Worm (Caenorhabditis elegans) whole organism, L3 larva: ENCODE measurements around the gene clec-52.

Experiments
- aly-2 ChIP-seq: fragments of 150-350 bp; optimal IDR thresholded peaks from 2 replicates; lab custom pipeline; 2014; ENCODE audit warnings: missing biosample characterization, missing genetic modification characterization
- ama-1 ChIP-seq: fragments of 150-350 bp; optimal IDR thresholded peaks from 2 replicates; lab custom pipeline; 2018
- ceh-9 ChIP-seq: sonication (generic microtip); optimal IDR thresholded peaks from 2 replicates; lab custom pipeline; 2018; ENCODE audit warnings: missing biosample characterization, missing genetic modification characterization
- egl-27 ChIP-seq: sonication (generic microtip); optimal IDR thresholded peaks from 4 replicates; lab custom pipeline; 2017; ENCODE audit warnings: missing biosample characterization, missing genetic modification reagents, missing genetic modification characterization
- elt-1 ChIP-seq: fragments of 150-350 bp; optimal IDR thresholded peaks from 2 replicates; lab custom pipeline; 2014; ENCODE audit warnings: missing biosample characterization, missing genetic modification characterization
- fos-1 ChIP-seq: fragments of 150-350 bp; optimal IDR thresholded peaks from 2 replicates; lab custom pipeline; 2014; ENCODE audit warnings: missing biosample characterization, missing genetic modification characterization
- lin-15B ChIP-seq: fragments of 150-350 bp; optimal IDR thresholded peaks from 2 replicates; lab custom pipeline; 2014; ENCODE audit warnings: missing biosample characterization, missing genetic modification characterization
- mdl-1 ChIP-seq: fragments of 150-350 bp; optimal IDR thresholded peaks from 2 replicates; lab custom pipeline; 2014; ENCODE audit warnings: missing biosample characterization, missing genetic modification characterization
- nhr-12 ChIP-seq: fragments of 150-350 bp; optimal IDR thresholded peaks from 2 replicates; lab custom pipeline; 2014; ENCODE audit warnings: missing biosample characterization, missing genetic modification characterization
- nhr-76 ChIP-seq: fragments of 150-350 bp; sonication (generic microtip); optimal IDR thresholded peaks from 5 replicates; lab custom pipeline; 2014; ENCODE audit warnings: missing biosample characterization, missing genetic modification characterization
- nhr-77 ChIP-seq: fragments of 150-350 bp; optimal IDR thresholded peaks from 2 replicates; lab custom pipeline; 2014; ENCODE audit warnings: missing biosample characterization, missing genetic modification characterization
- pha-4 ChIP-seq: fragments of 150-350 bp; optimal IDR thresholded peaks from 2 replicates; lab custom pipeline; 2014; ENCODE audit warnings: missing biosample characterization, missing genetic modification reagents, missing genetic modification characterization
- unc-39 ChIP-seq: sonication (generic microtip); optimal IDR thresholded peaks from 4 replicates; lab custom pipeline; 2017; ENCODE audit warnings: missing biosample characterization, missing genetic modification characterization
- unc-62 ChIP-seq: fragments of 150-350 bp; sonication (generic microtip); optimal IDR thresholded peaks from 4 replicates; lab custom pipeline; 2014; ENCODE audit warnings: missing biosample characterization, missing genetic modification reagents, missing genetic modification characterization

- TF ChIP-seq aly-2 (tag; lab: Kevin White, UChicago) (no peak), fos-1 (no peak), elt-1 (no peak), nhr-76 (tag; lab: Kevin White, UChicago) (no peak), ceh-9 (tag; lab: Kevin White, UChicago) (no peak), mdl-1 (no peak), unc-39 (tag; lab: Kevin White, UChicago) (no peak), pha-4 (tag; lab: Kevin White, UChicago) (no peak), unc-62 (GFP tag; lab: Kevin White, UChicago) (no peak), nhr-12 (no peak), lin-15B (tag; lab: Kevin White, UChicago) (no peak), egl-27 (no peak), ama-1 (no peak), nhr-77 (tag; lab: Kevin White, UChicago) (no peak)
Observed at ce11 chrIV:8188421-8189112, 20.0 kb upstream of the clec-52 start.
